Fruit fly (Drosophila melanogaster): ENCODE measurements around the gene CG42675.

CG42675 gene

dm6 chr3R:5861218-5861902, 48.0 kb downstream of the CG42675 start (continued):
- TF ChIP-seq CG18262 (tag; optimal IDR thresholded peaks at IDR 0.05) (peak; percentile 37), CG2120 (GFP tag; optimal IDR thresholded peaks at IDR 0.05) (peak; percentile 74), CG31224 (GFP tag; IDR thresholded peaks at IDR 0.05) (peak; percentile 27; the same call in 1 of the 2 replicates), zen (tag; optimal IDR thresholded peaks at IDR 0.05) (no peak), CG15479 (GFP tag; optimal IDR thresholded peaks at IDR 0.05) (no peak), CG12104 (GFP tag; optimal IDR thresholded peaks at IDR 0.05) (peak; percentile 51), Meics (GFP tag; optimal IDR thresholded peaks at IDR 0.05) (peak; percentile 77), en (GFP tag; optimal IDR thresholded peaks at IDR 0.05) (no peak), hbn (GFP tag; IDR thresholded peaks at IDR 0.05; ENCODE audit: partially characterized antibody) (no peak), CG10267 (tag; optimal IDR thresholded peaks at IDR 0.05) (no peak), gce (GFP tag; IDR thresholded peaks at IDR 0.05) (no peak), Ets65A (GFP tag) (peak; percentile 91), CG10209 (GFP tag; optimal IDR thresholded peaks at IDR 0.05) (peak; percentile 32), sug (tag; optimal IDR thresholded peaks at IDR 0.05) (peak; percentile 16), CG15011 (GFP tag; optimal IDR thresholded peaks at IDR 0.05) (peak; percentile 12), Eip74EF (GFP tag; optimal IDR thresholded peaks at IDR 0.05) (no peak), H2.0 (GFP tag; IDR thresholded peaks at IDR 0.05) (no peak), BtbVII (GFP tag; optimal IDR thresholded peaks at IDR 0.05) (peak; percentile 36), mam (GFP tag; optimal IDR thresholded peaks at IDR 0.05) (peak; percentile 35), crp (GFP tag; optimal IDR thresholded peaks at IDR 0.05) (no peak), CG12659 (GFP tag; optimal IDR thresholded peaks at IDR 0.05) (peak; percentile 37), Opbp (GFP tag; IDR thresholded peaks at IDR 0.05; ENCODE audit: partially characterized antibody) (no peak), seq (GFP tag; IDR thresholded peaks at IDR 0.05) (no peak), CG4328 (GFP tag; optimal IDR thresholded peaks at IDR 0.05) (no peak), Ptx1 (GFP tag; IDR thresholded peaks at IDR 0.05) (no peak), CG16815 (GFP tag; optimal IDR thresholded peaks at IDR 0.05) (peak; percentile 52), lbe (GFP tag; optimal IDR thresholded peaks at IDR 0.05) (no peak), CG9932 (GFP tag; IDR thresholded peaks at IDR 0.05) (peak; percentile 70), wor (GFP tag; IDR thresholded peaks at IDR 0.05) (no peak), CG11504 (tag; optimal IDR thresholded peaks at IDR 0.05) (peak; percentile 42), h (optimal IDR thresholded peaks at IDR 0.05) (no peak), CG9817 (tag; optimal IDR thresholded peaks at IDR 0.05) (peak; percentile 51), Med (GFP tag) (peak; percentile 67), CG5953 (GFP tag; IDR thresholded peaks at IDR 0.05) (no peak), Atf-2 (GFP tag; optimal IDR thresholded peaks at IDR 0.05) (peak; percentile 21), D19A (tag; optimal IDR thresholded peaks at IDR 0.05) (peak; percentile 37), CG4617 (GFP tag; optimal IDR thresholded peaks at IDR 0.05; ENCODE audit: borderline replicate concordance) (no peak), YL-1 (GFP tag; optimal IDR thresholded peaks at IDR 0.05) (no peak), Antp (GFP tag; optimal IDR thresholded peaks at IDR 0.05) (peak; percentile 32), bcd (GFP tag; optimal IDR thresholded peaks at IDR 0.05) (peak; percentile 48), wdn (GFP tag; IDR thresholded peaks at IDR 0.05) (peak; percentile 62; the same call in 1 of the 2 replicates), CG6854 (GFP tag; optimal IDR thresholded peaks at IDR 0.05) (peak; percentile 3), Ravus (GFP tag; IDR thresholded peaks at IDR 0.05) (no peak), Dad (GFP tag; optimal IDR thresholded peaks at IDR 0.05) (peak; percentile 7), C15 (GFP tag; IDR thresholded peaks at IDR 0.05) (no peak), cas (GFP tag; IDR thresholded peaks at IDR 0.05) (0 out of 2 replicates have a peak, but pooled peaks have one; percentile 15), CG18476 (GFP tag; optimal IDR thresholded peaks at IDR 0.05) (peak; percentile 16), nerfin-1 (tag; optimal IDR thresholded peaks at IDR 0.05) (no peak), Mes4 (GFP tag; optimal IDR thresholded peaks at IDR 0.05) (no peak), Aef1 (GFP tag; IDR thresholded peaks at IDR 0.05) (peak; percentile 41; the same call in 2 of the 3 replicates)
